Fruit fly (Drosophila melanogaster) whole organism, wandering third instar larva: ENCODE measurements around the gene CG9672.

Source experiments
- Hr78 ChIP-seq: fragments of >200 bp; optimal IDR thresholded peaks from 2 replicates; lab custom pipeline; 2017; ENCODE audit warnings: missing biosample characterization, missing genetic modification characterization
- Hr83 ChIP-seq: fragments of 200-300 bp; sonication (Bioruptor generic); optimal IDR thresholded peaks from 2 replicates; lab custom pipeline; 2016; ENCODE audit warnings: missing biosample characterization, mild to moderate bottlenecking, missing genetic modification characterization, moderate library complexity; ENCODE audit not compliant: poor library complexity, severe bottlenecking
- Rel ChIP-seq, 2 experiments: fragments of 200-800 bp; sonication (Bioruptor generic) in 1 of 2; optimal IDR thresholded peaks; 2 replicates in 1 of 2; 3 replicates in 1 of 2; lab custom pipeline; 2016 to 2019; ENCODE audit warnings: mild to moderate bottlenecking in 2 of 2, missing biosample characterization in 2 of 2, missing genetic modification characterization in 2 of 2, moderate library complexity in 1 of 2
- h ChIP-seq: fragments of 200-800 bp; sonication (Bioruptor generic); optimal IDR thresholded peaks from 3 replicates; lab custom pipeline; 2016; ENCODE audit warnings: missing biosample characterization, mild to moderate bottlenecking, missing genetic modification characterization
- usp ChIP-seq: fragments of >200 bp; optimal IDR thresholded peaks from 2 replicates; lab custom pipeline; 2017; ENCODE audit warnings: missing biosample characterization, missing genetic modification characterization

DNA sequence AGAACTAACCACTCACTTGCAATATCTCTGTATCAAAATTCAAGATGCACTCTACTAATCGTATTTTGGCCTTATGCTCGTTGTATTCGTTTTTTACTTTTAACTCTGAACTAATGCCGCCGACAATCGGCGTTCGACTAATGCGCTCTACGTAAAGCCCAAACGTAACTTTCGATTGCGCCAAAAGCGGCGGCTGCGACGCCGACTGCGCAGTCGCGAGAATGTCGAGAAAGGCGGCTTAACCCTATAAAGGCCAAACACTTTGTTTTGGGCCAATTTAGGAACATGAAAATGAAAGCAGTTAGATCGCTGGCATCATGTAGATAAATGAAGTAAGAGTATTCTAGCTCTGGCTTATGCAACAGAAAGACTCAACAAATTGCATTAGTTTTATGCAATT lies 33.8 kb downstream of the CG9672 start:
- TF ChIP-seq Hr78 (GFP tag; lab: Kevin White, UChicago) (no peak), Hr83 (GFP tag; lab: Kevin White, UChicago) (no peak), Rel (GFP tag; optimal IDR thresholded peaks at IDR 0.05; lab: Kevin White, UChicago) (no peak), Rel (tag; optimal IDR thresholded peaks at IDR 0.05; lab: Kevin White, UChicago) (no peak), usp (GFP tag; lab: Kevin White, UChicago) (no peak), h (GFP tag; lab: Kevin White, UChicago) (no peak)
